Worm (Caenorhabditis elegans): ENCODE results near the gene bath-44.

DNA sequence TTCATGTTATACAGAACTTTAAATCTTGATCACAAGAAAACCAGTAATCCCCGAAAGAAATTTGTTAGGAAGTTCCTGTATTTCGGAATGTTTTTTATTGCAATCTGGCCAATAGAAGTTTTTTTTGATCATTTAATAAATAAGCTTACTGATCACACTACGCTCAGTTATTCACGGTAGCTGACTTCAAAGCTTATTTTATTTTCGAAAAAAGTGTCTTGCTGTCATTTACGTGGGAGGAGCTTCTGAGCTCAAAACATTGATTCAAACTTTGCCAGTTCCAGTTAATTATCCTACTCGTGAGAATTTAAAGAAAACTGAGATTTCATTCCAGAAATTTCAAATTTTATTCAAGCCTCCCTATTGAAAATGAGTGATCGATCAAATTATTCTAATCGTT lies 37.6 kb downstream of the bath-44 start, which contains the start of gene srd-54:
- TF ChIP-seq lsy-2 (tag; optimal IDR thresholded peaks at IDR 0.05): no peak
- no peak for TF ChIP-seq unc-55 (GFP tag; optimal IDR thresholded peaks at IDR 0.05)
- TF ChIP-seq alr-1 (tag; optimal IDR thresholded peaks at IDR 0.05): no peak
